Worm (Caenorhabditis elegans): ENCODE data around the gene fbxb-119.

fbxb-119 gene

DNA sequence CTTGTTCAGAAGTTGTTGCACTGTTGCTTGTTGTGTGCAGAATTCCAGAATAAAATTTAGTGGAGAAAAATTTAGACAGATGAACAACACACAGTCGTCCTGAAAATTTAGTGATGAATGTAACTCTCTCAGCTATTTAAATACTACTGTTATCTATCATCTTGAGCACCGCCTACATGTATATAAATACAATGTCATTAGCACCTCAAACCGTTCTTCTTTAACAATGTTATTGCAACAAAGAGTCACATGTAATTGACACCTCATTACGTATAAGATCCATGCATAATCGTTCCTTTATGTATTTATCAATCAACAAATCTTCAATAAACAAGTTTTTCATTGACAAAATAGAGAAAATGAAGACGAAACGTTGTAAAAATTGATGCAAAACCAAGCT, 37.6 kb upstream of the fbxb-119 start, which contains the start of gene Y51A2A.16:
Y51A2A.16 (minus strand) TSS at position 101 of the 400 bp plus-strand sequence.
- TF ChIP-seq Y95B8A.8 (GFP tag; IDR thresholded peaks at IDR 0.05) = no peak
- no peak for TF ChIP-seq F57C9.4 (tag; optimal IDR thresholded peaks at IDR 0.05)
- no peak for TF ChIP-seq F55B11.4 (tag; optimal IDR thresholded peaks at IDR 0.05; ENCODE audit: borderline replicate concordance, insufficient read depth)
- no peak for TF ChIP-seq ama-1 (optimal IDR thresholded peaks at IDR 0.05)
- no peak for TF ChIP-seq ama-1 (GFP tag; optimal IDR thresholded peaks at IDR 0.05)
- TF ChIP-seq ztf-26 (tag; optimal IDR thresholded peaks at IDR 0.05) = no peak
- no peak for TF ChIP-seq nhr-80 (tag; optimal IDR thresholded peaks at IDR 0.05)
- no peak for TF ChIP-seq mcd-1 (GFP tag; IDR thresholded peaks at IDR 0.05)
- no peak for TF ChIP-seq efl-1 (GFP tag; optimal IDR thresholded peaks at IDR 0.05)
- no peak for TF ChIP-seq ceh-58 (GFP tag; IDR thresholded peaks at IDR 0.05)
- no peak for TF ChIP-seq ztf-22 (GFP tag; optimal IDR thresholded peaks at IDR 0.05)

DNA sequence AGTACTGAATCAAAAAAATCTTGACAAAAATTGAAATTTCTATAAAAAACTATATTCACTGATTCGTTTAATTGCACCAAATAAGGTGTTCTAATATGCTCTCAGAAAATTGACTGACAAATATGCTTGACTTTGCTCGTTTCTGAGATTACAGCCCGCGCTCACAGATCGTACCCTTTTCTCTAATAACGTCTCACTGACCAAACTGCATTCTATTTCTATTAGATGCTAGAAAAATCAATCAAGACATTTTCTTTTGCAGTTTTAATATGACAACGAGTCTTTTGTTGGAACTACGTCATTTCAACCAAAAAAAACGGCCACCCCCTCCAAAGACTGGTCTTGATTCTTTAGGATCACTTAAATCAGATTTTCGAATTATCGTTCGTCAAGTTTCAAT, 35.8 kb upstream of the fbxb-119 start, which contains the start of gene clec-247:
clec-247 (plus strand) TSS at position 301 of the 400 bp plus-strand sequence.
- no peak for TF ChIP-seq madf-10 (tag; optimal IDR thresholded peaks at IDR 0.05)
- no peak for TF ChIP-seq snpc-3.4 (tag; optimal IDR thresholded peaks at IDR 0.05)
- no peak for TF ChIP-seq dpff-1 (tag; optimal IDR thresholded peaks at IDR 0.05)
- no peak for TF ChIP-seq lsl-1 (GFP tag; optimal IDR thresholded peaks at IDR 0.05)
- TF ChIP-seq ceh-40 (GFP tag; IDR thresholded peaks at IDR 0.05) = no peak
- TF ChIP-seq F37B4.10 (GFP tag; IDR thresholded peaks at IDR 0.05) = no peak
- TF ChIP-seq ceh-100 (GFP tag; IDR thresholded peaks at IDR 0.05) = no peak
- no peak for TF ChIP-seq attf-3 (GFP tag; conservative IDR thresholded peaks at IDR 0.05)
- no peak for TF ChIP-seq snpc-1.1 (tag; optimal IDR thresholded peaks at IDR 0.05; ENCODE audit: insufficient read depth)
- TF ChIP-seq egrh-3 (GFP tag; IDR thresholded peaks at IDR 0.05) = no peak

DNA sequence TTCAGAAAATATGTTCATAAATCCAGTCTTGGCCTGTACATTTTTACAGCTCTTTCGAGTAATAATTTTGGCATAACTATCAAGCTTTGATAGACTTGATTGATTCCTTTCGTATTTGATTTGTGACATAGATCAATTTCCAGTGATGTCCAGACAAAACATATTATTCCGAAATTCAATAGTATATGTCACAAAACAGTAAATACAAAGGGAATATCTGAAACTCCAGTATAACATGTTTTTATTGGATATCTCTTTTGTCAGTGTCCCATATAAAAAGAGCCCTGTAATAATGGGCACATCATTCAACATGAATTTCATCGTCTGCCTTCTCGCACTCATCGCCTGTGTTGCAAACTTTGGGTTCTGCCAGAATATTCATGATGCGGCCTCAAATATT, 27.8 kb upstream of the fbxb-119 start, which contains the start of gene Y51A2A.4:
Y51A2A.4 (plus strand) TSS at position 301 of the 400 bp plus-strand sequence.
- TF ChIP-seq cebp-1 (GFP tag; IDR thresholded peaks at IDR 0.05) (no peak), cebp-1 (tag; optimal IDR thresholded peaks at IDR 0.05) (no peak), aptf-3 (GFP tag; IDR thresholded peaks at IDR 0.05) (no peak), F57A8.1 (GFP tag; optimal IDR thresholded peaks at IDR 0.05) (no peak), F49E8.2 (tag; optimal IDR thresholded peaks at IDR 0.05; ENCODE audit: insufficient read depth) (no peak), ztf-3 (GFP tag; optimal IDR thresholded peaks at IDR 0.05) (no peak), hlh-26 (GFP tag; conservative IDR thresholded peaks at IDR 0.05) (no peak)

DNA sequence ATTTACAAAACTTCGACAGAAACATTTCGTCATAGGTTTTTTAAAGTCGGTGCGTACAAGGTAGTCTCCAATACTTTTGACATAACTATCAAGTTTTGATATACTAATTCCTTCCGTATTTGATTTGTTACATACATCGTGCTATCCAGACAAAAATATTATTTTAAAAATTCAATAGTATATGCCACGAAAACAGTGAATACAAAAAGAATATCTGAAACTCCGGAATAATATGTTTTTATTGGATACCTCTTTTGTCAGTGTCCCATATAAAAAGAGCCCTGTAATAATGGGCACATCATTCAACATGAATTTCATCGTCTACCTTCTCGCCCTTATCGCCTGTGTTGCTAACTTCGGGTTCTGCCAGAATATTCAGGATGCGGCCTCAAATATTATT, 26.1 kb upstream of the fbxb-119 start, which contains the start of gene Y51A2A.12:
Y51A2A.12 (plus strand) TSS at position 301 of the 400 bp plus-strand sequence.
- TF ChIP-seq C17E4.6 (GFP tag; IDR thresholded peaks at IDR 0.05) (no peak), cebp-1 (GFP tag; IDR thresholded peaks at IDR 0.05) (no peak), cebp-1 (tag; optimal IDR thresholded peaks at IDR 0.05) (no peak), unc-130 (GFP tag; optimal IDR thresholded peaks at IDR 0.05) (no peak), efl-1 (GFP tag; optimal IDR thresholded peaks at IDR 0.05) (no peak), snpc-1.3 (tag; optimal IDR thresholded peaks at IDR 0.05; ENCODE audit: insufficient read depth) (no peak), rpc-1 (optimal IDR thresholded peaks at IDR 0.05) (no peak), rpc-1 (tag; optimal IDR thresholded peaks at IDR 0.05) (no peak)

DNA sequence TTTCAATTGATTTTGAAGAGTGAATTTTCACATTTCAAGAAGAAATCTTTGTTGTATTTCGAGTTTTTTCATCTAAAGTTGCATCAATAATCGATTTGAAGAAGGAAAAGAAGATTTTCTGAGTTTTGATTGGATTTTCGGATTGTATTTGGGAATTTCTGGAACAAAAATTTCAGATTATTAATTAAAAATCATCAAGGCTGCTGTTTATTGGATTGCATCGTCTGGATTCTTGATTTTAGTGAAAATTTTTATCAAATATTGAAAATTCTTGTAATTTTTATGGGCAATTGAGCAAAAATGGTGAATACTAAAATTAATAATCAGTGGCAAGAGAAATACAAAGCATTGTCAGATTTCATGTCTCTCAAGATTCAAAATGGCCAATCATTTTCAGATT, 19.9 kb upstream of the fbxb-119 start, which contains the start of gene Y51A2A.5:
Y51A2A.5 (plus strand) TSS at position 301 of the 400 bp plus-strand sequence.
- no peak for TF ChIP-seq T07F8.4 (tag; optimal IDR thresholded peaks at IDR 0.05)
- no peak for TF ChIP-seq nhr-90 (tag; optimal IDR thresholded peaks at IDR 0.05)
- TF ChIP-seq ztf-26 (tag; optimal IDR thresholded peaks at IDR 0.05) = no peak
- no peak for TF ChIP-seq hmg-20 (GFP tag; IDR thresholded peaks at IDR 0.05)
- TF ChIP-seq fkh-3 (tag; optimal IDR thresholded peaks at IDR 0.05) = no peak
- TF ChIP-seq unc-130 (GFP tag; optimal IDR thresholded peaks at IDR 0.05) = no peak
- no peak for TF ChIP-seq B0019.2 (GFP tag; conservative IDR thresholded peaks at IDR 0.05)

Measured in whole organism, young adult.